Worm (Caenorhabditis elegans) whole organism, mixed stage, embryonic: ENCODE results near the gene rga-5.

Experiments used
- ham-2 ChIP-seq: fragments of 200-800 bp; sonication (Bioruptor generic); optimal IDR thresholded peaks from 2 replicates; lab custom pipeline; 2018; ENCODE audit warnings: mild to moderate bottlenecking, missing genetic modification characterization, missing compliant biosample characterization
- lin-13 ChIP-seq: fragments of 150-350 bp; optimal IDR thresholded peaks from 2 replicates; lab custom pipeline; 2014; ENCODE audit warnings: missing biosample characterization, missing genetic modification characterization
- lsy-2 ChIP-seq: fragments of 150-350 bp; optimal IDR thresholded peaks from 2 replicates; lab custom pipeline; 2014; ENCODE audit warnings: missing biosample characterization, missing genetic modification characterization
- mep-1 ChIP-seq: fragments of 150-350 bp; optimal IDR thresholded peaks from 2 replicates; lab custom pipeline; 2017; ENCODE audit warnings: missing biosample characterization, missing genetic modification reagents, missing genetic modification characterization, inconsistent platforms
- nhr-237 ChIP-seq: fragments of 150-350 bp; optimal IDR thresholded peaks from 2 replicates; lab custom pipeline; 2014; ENCODE audit warnings: missing biosample characterization, missing genetic modification characterization
- pha-4 ChIP-seq: fragments of 150-350 bp; optimal IDR thresholded peaks from 2 replicates; lab custom pipeline; 2018; ENCODE audit warnings: missing biosample characterization, missing genetic modification reagents, missing genetic modification characterization
- snpc-4 ChIP-seq: fragments of 150-350 bp; optimal IDR thresholded peaks from 2 replicates; lab custom pipeline; 2014; ENCODE audit warnings: missing biosample characterization, missing genetic modification characterization
- unc-62 ChIP-seq: fragments of 150-350 bp; optimal IDR thresholded peaks from 2 replicates; lab custom pipeline; 2014; ENCODE audit warnings: missing biosample characterization, missing genetic modification reagents, missing genetic modification characterization

- no peak for TF ChIP-seq snpc-4
- TF ChIP-seq ham-2, result no peak
- TF ChIP-seq unc-62, result no peak
- no peak for TF ChIP-seq mep-1 (tag; lab: Kevin White, UChicago)
- TF ChIP-seq lsy-2, result no peak
- no peak for TF ChIP-seq pha-4 (tag; lab: Kevin White, UChicago)
- no peak for TF ChIP-seq lin-13 (tag; lab: Kevin White, UChicago)
- TF ChIP-seq nhr-237, result no peak
Observed at ce11 chrIV:13880370-13880769, 52.7 kb downstream of the rga-5 start.
